Worm (Caenorhabditis elegans) whole organism, L4/young adult: ENCODE measurements around the gene fig-1.

Experiments used
- W03F9.2 ChIP-seq: fragments of 150-350 bp; optimal IDR thresholded peaks from 2 replicates; lab custom pipeline; 2014; ENCODE audit warnings: missing biosample characterization, missing genetic modification characterization
- dao-5 ChIP-seq: sonication (generic microtip); optimal IDR thresholded peaks from 2 replicates; lab custom pipeline; 2016; ENCODE audit warnings: missing genotype, missing genetic modification characterization, moderate library complexity, missing compliant biosample characterization
- him-1 ChIP-seq: sonication (generic microtip); optimal IDR thresholded peaks from 2 replicates; lab custom pipeline; 2016; ENCODE audit warnings: missing genotype, missing genetic modification reagents, missing genetic modification characterization, missing compliant biosample characterization

ce11 chrV:11007651-11008050 is 26.6 kb upstream of the fig-1 start:
- no peak for TF ChIP-seq him-1
- TF ChIP-seq dao-5 (tag; lab: Kevin White, UChicago), result no peak
- TF ChIP-seq W03F9.2 (tag; lab: Kevin White, UChicago), result no peak
